Worm (Caenorhabditis elegans) whole organism, L2 larva: Measurements from ENCODE around the gene B0222.5.

Experiments used
- blmp-1 ChIP-seq: sonication (generic microtip); optimal IDR thresholded peaks from 2 replicates; lab custom pipeline; 2017; ENCODE audit warnings: missing genetic modification characterization, mild to moderate bottlenecking, missing compliant biosample characterization, antibody characterized with exemption, moderate library complexity; ENCODE audit not compliant: insufficient read depth
- lin-39 ChIP-seq: fragments of 150-350 bp; optimal IDR thresholded peaks from 2 replicates; lab custom pipeline; 2014; ENCODE audit warnings: missing biosample characterization, missing genetic modification reagents, missing genetic modification characterization
- lsy-2 ChIP-seq, 2 experiments: fragments of 150-350 bp in 1 of 2; sonication (generic microtip) in 1 of 2; optimal IDR thresholded peaks; 2 replicates each; lab custom pipeline; 2014 to 2017; ENCODE audit warnings: missing biosample characterization in 2 of 2, missing genetic modification characterization in 2 of 2
- mab-5 ChIP-seq: fragments of 150-350 bp; optimal IDR thresholded peaks from 2 replicates; lab custom pipeline; 2014; ENCODE audit warnings: missing biosample characterization, missing genetic modification characterization
- mdl-1 ChIP-seq, 2 experiments: fragments of 150-350 bp in 1 of 2; sonication (generic microtip) in 1 of 2; optimal IDR thresholded peaks; 2 replicates each; lab custom pipeline; 2017; ENCODE audit warnings: missing biosample characterization in 2 of 2, missing genetic modification characterization in 2 of 2
- nhr-11 ChIP-seq: fragments of 150-350 bp; optimal IDR thresholded peaks from 2 replicates; lab custom pipeline; 2014; ENCODE audit warnings: missing biosample characterization, missing genetic modification characterization
- nhr-21 ChIP-seq: fragments of 150-350 bp; optimal IDR thresholded peaks from 2 replicates; lab custom pipeline; 2014; ENCODE audit warnings: missing biosample characterization, missing genetic modification characterization
- unc-62 ChIP-seq: fragments of 150-350 bp; optimal IDR thresholded peaks from 2 replicates; lab custom pipeline; 2014; ENCODE audit warnings: missing biosample characterization, missing genetic modification reagents, missing genetic modification characterization
- ztf-1 ChIP-seq: fragments of 200-800 bp; sonication (Bioruptor generic); conservative IDR thresholded peaks from 2 replicates; pipeline ENCODE4 v1.3.6; 2022; ENCODE audit warnings: missing genetic modification characterization, missing compliant biosample characterization

DNA sequence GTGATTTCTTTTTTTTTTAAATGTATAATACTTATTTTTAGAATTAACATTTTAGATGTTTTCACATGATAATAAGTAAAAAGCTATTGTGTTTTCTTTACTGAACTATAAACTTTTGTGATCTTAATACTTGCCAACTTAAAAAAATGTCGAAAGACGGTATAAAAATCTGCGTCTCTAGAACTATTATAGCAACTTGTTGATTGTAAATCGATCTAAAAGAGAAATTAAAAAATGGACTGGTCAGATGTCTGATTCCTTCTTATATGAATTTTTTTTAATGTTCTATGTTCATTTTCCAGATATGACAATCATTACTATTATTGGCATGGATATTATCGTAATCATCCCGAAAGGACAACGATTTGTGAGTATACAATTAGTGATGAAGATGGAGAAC lies 26.9 kb downstream of the B0222.5 start, which contains the start of gene F21C10.3:
- TF ChIP-seq mab-5 (tag; lab: Kevin White, UChicago) (no peak), nhr-11 (tag; lab: Kevin White, UChicago) (no peak), unc-62 (GFP tag; lab: Kevin White, UChicago) (no peak), blmp-1 (tag; lab: Kevin White, UChicago) (no peak), lin-39 (tag; lab: Kevin White, UChicago) (no peak), ztf-1 (no peak), lsy-2 (tag; optimal IDR thresholded peaks at IDR 0.05; lab: Kevin White, UChicago) (no peak), mdl-1 (tag; optimal IDR thresholded peaks at IDR 0.05; lab: Kevin White, UChicago) (no peak), nhr-21 (tag; lab: Kevin White, UChicago) (no peak)
